Worm (Caenorhabditis elegans) whole organism, midembryonic: ENCODE data around the gene B0507.2.

Experiments
- ref-1 ChIP-seq: fragments of 200-800 bp; sonication (Bioruptor generic); conservative IDR thresholded peaks from 2 replicates; pipeline ENCODE4 v1.3.6; 2022; ENCODE audit warnings: missing genetic modification reagents, missing genetic modification characterization, missing compliant biosample characterization
- tab-1 ChIP-seq: fragments of 200-800 bp; sonication (Bioruptor generic); IDR thresholded peaks from 2 replicates; pipeline ENCODE4 v1.3.6; 2022; ENCODE audit warnings: missing genetic modification characterization, missing compliant biosample characterization
- ztf-23 ChIP-seq: fragments of 200-800 bp; sonication (Bioruptor generic); IDR thresholded peaks from 2 replicates; pipeline ENCODE4 v1.3.6; 2022; ENCODE audit warnings: missing genetic modification reagents, missing genetic modification characterization, missing compliant biosample characterization

- no peak for TF ChIP-seq ztf-23 (GFP tag; lab: Robert Waterston, UW)
- no peak for TF ChIP-seq ref-1 (GFP tag; lab: Robert Waterston, UW)
- no peak for TF ChIP-seq tab-1 (GFP tag; lab: Robert Waterston, UW)
These were observed 35.0 kb upstream of the B0507.2 start, which contains the start of gene ZC196.2 for ce11 chrV:8739136-8739535.
